Fruit fly (Drosophila melanogaster) whole organism: ENCODE data around the gene CG14262.
A peak's percentile ranks its signal among the peaks of the same experiment; 100 is the strongest.

ENCODE experiments used
- CG8478 ChIP-seq: fragments of >200 bp; optimal IDR thresholded peaks from 2 replicates; lab custom pipeline; 2018; ENCODE audit warnings: inconsistent platforms
- Dll ChIP-seq: fragments of >200 bp; optimal IDR thresholded peaks from 2 replicates; lab custom pipeline; 2017
- EcR ChIP-seq, 2 experiments: fragments of >200 bp; optimal IDR thresholded peaks; 2 replicates each; lab custom pipeline; 2017; ENCODE audit warnings: missing biosample characterization in 2 of 2, missing genetic modification characterization in 2 of 2, missing genetic modification reagents in 2 of 2
- pan ChIP-seq: fragments of >200 bp; optimal IDR thresholded peaks from 2 replicates; lab custom pipeline; 2017
- psq ChIP-seq: fragments of >200 bp; optimal IDR thresholded peaks from 2 replicates; lab custom pipeline; 2017
- usp ChIP-seq: fragments of >200 bp; optimal IDR thresholded peaks from 2 replicates; lab custom pipeline; 2017; ENCODE audit warnings: missing biosample characterization, missing genetic modification characterization, mixed read lengths

- TF ChIP-seq usp (GFP tag; lab: Kevin White, UChicago): no peak
- no peak for TF ChIP-seq CG8478 (lab: Kevin White, UChicago)
- no peak for TF ChIP-seq EcR (GFP tag; optimal IDR thresholded peaks at IDR 0.05; lab: Kevin White, UChicago)
- peak; percentile 34 for TF ChIP-seq Dll (lab: Kevin White, UChicago)
- no peak for TF ChIP-seq psq (lab: Kevin White, UChicago)
- no peak for TF ChIP-seq pan (lab: Kevin White, UChicago)
Observed at dm6 chr3R:27288202-27289135, 23.2 kb upstream of the CG14262 start, which contains the start of the genes bigmax and Hmu.
